Comparison of ENCODE assay signal across 3 fruit fly cellular contexts in genomic region chrX:13177720-13178119, dm6.
TF ChIP-seq lines count a peak whose summit lies in the region.
"Not testable (repeated sequence)": the region's sequence is repeated elsewhere in the genome, so short reads cannot be mapped to it uniquely, and the experiment has no call there.

CG32640 (plus strand) TSS chrX:13178005.

- TF ChIP-seq CTCF in whole organism, embryonic (GFP tag; optimal IDR thresholded peaks at IDR 0.05; lab: Kevin White, UChicago): not testable (repeated sequence)

TF ChIP-seq in whole organism, embryonic, 481 proteins besides CTCF, POLR2A, EP300 and RAD21 (continues in another document):
- TF ChIP-seq HLH4C (GFP tag; IDR thresholded peaks at IDR 0.05; lab: Robert Waterston, UW; ENCODE audit: partially characterized antibody) (peak; percentile 45; the same call in 1 of the 3 replicates), HLH3B (GFP tag; IDR thresholded peaks at IDR 0.05; lab: Robert Waterston, UW) (0 out of 2 replicates have a peak, but pooled peaks have one; percentile 29), CG42726 (GFP tag; IDR thresholded peaks at IDR 0.05; lab: Robert Waterston, UW; ENCODE audit: partially characterized antibody) (0 out of 2 replicates have a peak, but pooled peaks have one; percentile 10), Doc3 (GFP tag; IDR thresholded peaks at IDR 0.05; lab: Robert Waterston, UW; ENCODE audit: partially characterized antibody) (peak; percentile 40; the same call in 2 of the 3 replicates), bbx (GFP tag; IDR thresholded peaks at IDR 0.05; lab: Robert Waterston, UW; ENCODE audit: partially characterized antibody) (peak; percentile 61), row (GFP tag; IDR thresholded peaks at IDR 0.05; lab: Robert Waterston, UW) (peak; percentile 76), CG16813 (GFP tag; IDR thresholded peaks at IDR 0.05; lab: Robert Waterston, UW; ENCODE audit: partially characterized antibody) (peak; percentile 63), Dll (GFP tag; IDR thresholded peaks at IDR 0.05; lab: Robert Waterston, UW; ENCODE audit: partially characterized antibody) (peak; percentile 56; the same call in 3 of the 4 replicates), CG6791 (GFP tag; IDR thresholded peaks at IDR 0.05; lab: Robert Waterston, UW; ENCODE audit: partially characterized antibody) (peak; percentile 61; the same call in 2 of the 3 replicates), E2f1 (GFP tag; IDR thresholded peaks at IDR 0.05; lab: Robert Waterston, UW) (peak; percentile 13; the same call in 1 of the 2 replicates), ssp (GFP tag; IDR thresholded peaks at IDR 0.05; lab: Robert Waterston, UW) (peak; percentile 30; the same call in 1 of the 2 replicates), wor (GFP tag; IDR thresholded peaks at IDR 0.05; lab: Robert Waterston, UW) (0 out of 2 replicates have a peak, but pooled peaks have one; percentile 25), onecut (GFP tag; IDR thresholded peaks at IDR 0.05; lab: Robert Waterston, UW) (peak; percentile 39), chinmo (GFP tag; IDR thresholded peaks at IDR 0.05; lab: Robert Waterston, UW; ENCODE audit: partially characterized antibody) (0 out of 4 replicates have a peak, but pooled peaks have one; percentile 22), Scr (GFP tag; IDR thresholded peaks at IDR 0.05; lab: Robert Waterston, UW; ENCODE audit: partially characterized antibody) (peak; percentile 40), CG14014 (GFP tag; IDR thresholded peaks at IDR 0.05; lab: Robert Waterston, UW) (0 out of 2 replicates have a peak, but pooled peaks have one; percentile 22), CG1024 (GFP tag; IDR thresholded peaks at IDR 0.05; lab: Robert Waterston, UW) (peak; percentile 55; the same call in 1 of the 2 replicates), hkb (GFP tag; IDR thresholded peaks at IDR 0.05; lab: Robert Waterston, UW) (peak; percentile 22; the same call in 1 of the 2 replicates), MBD-R2 (GFP tag; IDR thresholded peaks at IDR 0.05; lab: Robert Waterston, UW) (peak; percentile 45; the same call in 1 of the 2 replicates), sna (GFP tag; IDR thresholded peaks at IDR 0.05; lab: Robert Waterston, UW; ENCODE audit: partially characterized antibody) (0 out of 2 replicates have a peak, but pooled peaks have one; percentile 33), esg (GFP tag; conservative IDR thresholded peaks at IDR 0.05; lab: Robert Waterston, UW) (0 out of 2 replicates have a peak, but pooled peaks have one; percentile 32)
- TF ChIP-seq hkb (optimal IDR thresholded peaks at IDR 0.05; lab: Kevin White, UChicago): not testable (repeated sequence)

TF ChIP-seq in whole organism, prepupa, 60 proteins besides CTCF, POLR2A, EP300 and RAD21:
- TF ChIP-seq eg (GFP tag; IDR thresholded peaks at IDR 0.05; lab: Robert Waterston, UW) (peak; percentile 50; the same call in 1 of the 3 replicates), CG15336 (GFP tag; IDR thresholded peaks at IDR 0.05; lab: Robert Waterston, UW) (peak; percentile 34; the same call in 1 of the 2 replicates)
TF ChIP-seq in whole organism, prepupa: peak in this region for 2; not testable (repeated sequence) for 58.

TF ChIP-seq in whole organism, pupa, 21 proteins besides CTCF, POLR2A, EP300 and RAD21:
- peak; percentile 46; the same call in 1 of the 3 replicates for TF ChIP-seq CG4496 (GFP tag; IDR thresholded peaks at IDR 0.05; lab: Robert Waterston, UW)
- TF ChIP-seq CG12605 (GFP tag; IDR thresholded peaks at IDR 0.05; lab: Robert Waterston, UW): 0 out of 2 replicates have a peak, but pooled peaks have one; percentile 10
